Worm (Caenorhabditis elegans): ENCODE results near the gene F27B10.1.
"Not testable (repeated sequence)": the region's sequence is repeated elsewhere in the genome, so short reads cannot be mapped to it uniquely, and the experiment has no call there.

DNA sequence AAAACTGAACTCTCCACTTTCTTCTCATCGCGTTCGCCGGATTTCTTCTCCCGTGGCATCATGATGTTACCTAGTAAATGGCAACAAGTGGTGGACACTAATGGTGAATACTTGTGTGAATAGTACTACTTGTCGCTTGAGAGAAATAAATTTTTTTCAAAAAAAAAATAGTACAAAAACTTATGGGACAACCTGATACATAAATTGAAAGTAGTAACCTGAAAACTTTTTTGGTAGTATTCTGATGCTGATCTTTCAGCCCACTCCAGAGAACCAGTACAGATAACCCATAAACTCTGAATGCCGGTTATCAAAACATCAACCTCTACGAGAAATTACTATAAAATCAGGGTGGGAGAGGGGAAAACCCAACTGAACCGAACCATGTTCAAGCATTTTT lies 14.6 kb upstream of the F27B10.1 start, which contains the start of gene Y57E12AL.2:
- not testable (repeated sequence) for TF ChIP-seq pes-1 (GFP tag; IDR thresholded peaks at IDR 0.05); flt-1 (GFP tag; IDR thresholded peaks at IDR 0.05); B0310.2 (tag; optimal IDR thresholded peaks at IDR 0.05); ama-1 (optimal IDR thresholded peaks at IDR 0.05)
